Worm (Caenorhabditis elegans) whole organism, midembryonic: ENCODE results near the gene gadr-3.
A peak's percentile ranks its signal among the peaks of the same experiment; 100 is the strongest.

Source experiments
- cog-1 ChIP-seq: sonication (generic microtip); optimal IDR thresholded peaks from 2 replicates; lab custom pipeline; 2016; ENCODE audit warnings: missing genetic modification characterization, missing compliant biosample characterization
- flt-1 ChIP-seq: fragments of 200-800 bp; sonication (Bioruptor generic); IDR thresholded peaks from 2 replicates; pipeline ENCODE4 v1.3.6; 2022; ENCODE audit warnings: missing genetic modification characterization, missing compliant biosample characterization

- TF ChIP-seq flt-1 (GFP tag; lab: Robert Waterston, UW) (peak; percentile 49; the same call in 1 of the 2 replicates), cog-1 (tag; lab: Kevin White, UChicago) (peak; percentile 74)
Measured at ce11 chrIII:6280070-6280596, 5.7 kb downstream of the gadr-3 start, which contains the start of gene hmg-1.2.
